Fruit fly (Drosophila melanogaster) whole organism, embryonic: ENCODE data around the gene und.

Experiments used
- Atf3 ChIP-seq: fragments of 200-800 bp; sonication (Bioruptor generic); optimal IDR thresholded peaks from 3 replicates; lab custom pipeline; 2016; ENCODE audit warnings: missing biosample characterization, missing genetic modification characterization
- Atf6 ChIP-seq: fragments of 200-800 bp; sonication (Bioruptor generic); IDR thresholded peaks from 2 replicates; pipeline ENCODE4 v1.3.6; 2022; ENCODE audit warnings: missing biosample characterization, missing genetic modification characterization
- B-H1 ChIP-seq: fragments of 200-800 bp; sonication (Bioruptor generic); IDR thresholded peaks from 3 replicates; pipeline ENCODE4 v1.3.6; 2022; ENCODE audit warnings: missing biosample characterization, missing genetic modification characterization
- Bdp1 ChIP-seq: fragments of 200-800 bp; sonication (Bioruptor generic); optimal IDR thresholded peaks from 3 replicates; lab custom pipeline; 2016; ENCODE audit warnings: missing biosample characterization, missing genetic modification characterization
- Bteb2 ChIP-seq: fragments of 200-800 bp; sonication (Bioruptor generic); optimal IDR thresholded peaks from 2 replicates; lab custom pipeline; 2016; ENCODE audit warnings: missing biosample characterization, missing genetic modification characterization
- CG12071 ChIP-seq: fragments of 200-800 bp; sonication (Bioruptor generic); optimal IDR thresholded peaks from 3 replicates; lab custom pipeline; 2018; ENCODE audit warnings: missing biosample characterization, mild to moderate bottlenecking, missing genetic modification characterization
- CG12391 ChIP-seq: fragments of 200-800 bp; sonication (Bioruptor generic); optimal IDR thresholded peaks from 3 replicates; lab custom pipeline; 2018; ENCODE audit warnings: missing biosample characterization, mild to moderate bottlenecking, missing genetic modification characterization, moderate library complexity
- CG13123 ChIP-seq: fragments of 200-800 bp; sonication (Bioruptor generic); optimal IDR thresholded peaks from 2 replicates; lab custom pipeline; 2016; ENCODE audit warnings: missing biosample characterization, missing genetic modification characterization
- CG17385 ChIP-seq: fragments of 200-800 bp; sonication (Bioruptor generic); optimal IDR thresholded peaks from 3 replicates; lab custom pipeline; 2018; ENCODE audit warnings: missing biosample characterization, mild to moderate bottlenecking, missing genetic modification characterization
- CG17829 ChIP-seq: fragments of 200-800 bp; optimal IDR thresholded peaks from 2 replicates; lab custom pipeline; 2019; ENCODE audit warnings: missing biosample characterization, mild to moderate bottlenecking, missing genetic modification characterization, moderate library complexity
- CG2202 ChIP-seq: fragments of 200-800 bp; sonication (Bioruptor generic); optimal IDR thresholded peaks from 2 replicates; lab custom pipeline; 2018; ENCODE audit warnings: missing biosample characterization, mild to moderate bottlenecking, missing genetic modification characterization
- CG2678 ChIP-seq: fragments of 200-800 bp; sonication (Bioruptor generic); optimal IDR thresholded peaks from 3 replicates; lab custom pipeline; 2019; ENCODE audit warnings: missing biosample characterization, mild to moderate bottlenecking, missing genetic modification characterization, moderate library complexity
- CG31224 ChIP-seq: fragments of 200-800 bp; sonication (Bioruptor generic); IDR thresholded peaks from 2 replicates; pipeline ENCODE4 v1.3.6; 2022; ENCODE audit warnings: missing biosample characterization, missing genetic modification characterization
- CG3726 ChIP-seq: fragments of 200-800 bp; sonication (Bioruptor generic); IDR thresholded peaks from 3 replicates; pipeline ENCODE4, ENCODE4 v1.3.6; 2022; ENCODE audit warnings: missing biosample characterization, missing genetic modification characterization
- CG4282 ChIP-seq: fragments of 200-800 bp; sonication (Bioruptor generic); optimal IDR thresholded peaks from 2 replicates; lab custom pipeline; 2016; ENCODE audit warnings: missing biosample characterization, missing genetic modification characterization
- CG8290 ChIP-seq, 3 experiments: fragments of 200-800 bp; sonication (Bioruptor generic); optimal IDR thresholded peaks; 2 replicates each; lab custom pipeline; 2016 to 2019; ENCODE audit warnings: missing biosample characterization in 3 of 3, missing genetic modification characterization in 3 of 3, mild to moderate bottlenecking in 2 of 3, moderate library complexity in 1 of 3
- CG8924 ChIP-seq: fragments of 200-800 bp; optimal IDR thresholded peaks from 3 replicates; lab custom pipeline; 2019; ENCODE audit warnings: missing biosample characterization, mild to moderate bottlenecking, missing genetic modification characterization, moderate library complexity
- Dek ChIP-seq: fragments of 200-800 bp; sonication (Bioruptor generic); optimal IDR thresholded peaks from 3 replicates; lab custom pipeline; 2019; ENCODE audit warnings: missing biosample characterization, mild to moderate bottlenecking, missing genetic modification characterization, moderate library complexity
- Dref ChIP-seq: fragments of 200-800 bp; sonication (Bioruptor generic); IDR thresholded peaks from 2 replicates; pipeline ENCODE4 v1.3.6; 2022; ENCODE audit warnings: missing biosample characterization, missing genetic modification characterization
- E2f2 ChIP-seq: fragments of 200-800 bp; sonication (Bioruptor generic); IDR thresholded peaks from 2 replicates; pipeline ENCODE4 v1.3.6; 2022; ENCODE audit warnings: missing biosample characterization, missing genetic modification characterization
- HLH4C ChIP-seq: fragments of 200-800 bp; sonication (Bioruptor generic); IDR thresholded peaks from 3 replicates; pipeline ENCODE4 v1.3.6; 2022; ENCODE audit warnings: missing biosample characterization, missing genetic modification characterization; ENCODE audit not compliant: partially characterized antibody
- Hsf ChIP-seq: fragments of 200-800 bp; sonication (Bioruptor generic); optimal IDR thresholded peaks from 3 replicates; lab custom pipeline; 2016; ENCODE audit warnings: missing biosample characterization, missing genetic modification characterization
- Lpt ChIP-seq: fragments of >200 bp; optimal IDR thresholded peaks from 2 replicates; lab custom pipeline; 2018; ENCODE audit warnings: missing biosample characterization, missing genetic modification characterization
- PHDP ChIP-seq: fragments of 200-800 bp; sonication (Bioruptor generic); optimal IDR thresholded peaks from 3 replicates; lab custom pipeline; 2018; ENCODE audit warnings: missing biosample characterization, mild to moderate bottlenecking, missing genetic modification characterization, moderate library complexity
- Rx ChIP-seq: fragments of 200-800 bp; sonication (Bioruptor generic); IDR thresholded peaks from 2 replicates; pipeline ENCODE4 v1.3.6; 2022; ENCODE audit warnings: missing biosample characterization, missing genetic modification characterization
- Six4 ChIP-seq: fragments of 200-800 bp; sonication (Bioruptor generic); optimal IDR thresholded peaks from 2 replicates; lab custom pipeline; 2016; ENCODE audit warnings: missing biosample characterization, missing genetic modification characterization
- Spps ChIP-seq: fragments of 200-800 bp; sonication (Bioruptor generic); optimal IDR thresholded peaks from 2 replicates; lab custom pipeline; 2018; ENCODE audit warnings: missing biosample characterization, mild to moderate bottlenecking, missing genetic modification characterization
- Taf1 ChIP-seq: fragments of 200-800 bp; sonication (Bioruptor generic); IDR thresholded peaks from 2 replicates; pipeline ENCODE4 v1.3.6; 2022; ENCODE audit warnings: missing biosample characterization, missing genetic modification characterization
- Usf ChIP-seq: fragments of 200-800 bp; sonication (Bioruptor generic); optimal IDR thresholded peaks from 2 replicates; lab custom pipeline; 2017; ENCODE audit warnings: missing genotype, missing biosample characterization, missing genetic modification characterization
- Vsx1 ChIP-seq: fragments of 200-800 bp; sonication (Bioruptor generic); optimal IDR thresholded peaks from 2 replicates; lab custom pipeline; 2017; ENCODE audit warnings: missing biosample characterization, mild to moderate bottlenecking, missing genetic modification characterization, missing genetic modification reagents
- en ChIP-seq: fragments of 200-800 bp; sonication (Bioruptor generic); optimal IDR thresholded peaks from 2 replicates; lab custom pipeline; 2016; ENCODE audit warnings: missing biosample characterization, missing genetic modification characterization
- fu2 ChIP-seq: fragments of 200-800 bp; sonication (Bioruptor generic); optimal IDR thresholded peaks from 2 replicates; lab custom pipeline; 2016; ENCODE audit warnings: missing biosample characterization, missing genetic modification characterization
- h ChIP-seq: fragments of >200 bp; optimal IDR thresholded peaks from 2 replicates; lab custom pipeline; 2017
- ham ChIP-seq: fragments of 200-800 bp; sonication (Bioruptor generic); IDR thresholded peaks from 2 replicates; pipeline ENCODE4 v1.3.6; 2022; ENCODE audit warnings: missing biosample characterization, missing genetic modification characterization
- klu ChIP-seq: fragments of 200-800 bp; sonication (Bioruptor generic); IDR thresholded peaks from 2 replicates; pipeline ENCODE4 v1.3.6; 2022; ENCODE audit warnings: missing biosample characterization, missing genetic modification characterization
- nerfin-2 ChIP-seq: fragments of 200-800 bp; sonication (Bioruptor generic); IDR thresholded peaks from 2 replicates; pipeline ENCODE4 v1.3.6; 2022; ENCODE audit warnings: missing biosample characterization, missing genetic modification characterization; ENCODE audit not compliant: partially characterized antibody
- nom ChIP-seq: fragments of 200-800 bp; sonication (Bioruptor generic); optimal IDR thresholded peaks from 2 replicates; lab custom pipeline; 2017; ENCODE audit warnings: missing biosample characterization, missing genetic modification characterization, mild to moderate bottlenecking, moderate library complexity, missing genetic modification reagents
- odd ChIP-seq: fragments of 200-800 bp; sonication (Bioruptor generic); optimal IDR thresholded peaks from 2 replicates; lab custom pipeline; 2017; ENCODE audit warnings: missing biosample characterization, mild to moderate bottlenecking, missing genetic modification characterization
- otp ChIP-seq: fragments of 200-800 bp; sonication (Bioruptor generic); IDR thresholded peaks from 3 replicates; pipeline ENCODE4, ENCODE4 v1.3.6; 2022; ENCODE audit warnings: missing biosample characterization, missing genetic modification characterization
- row ChIP-seq: fragments of 200-800 bp; sonication (Bioruptor generic); IDR thresholded peaks from 3 replicates; pipeline ENCODE4 v1.3.6; 2022; ENCODE audit warnings: missing biosample characterization, missing genetic modification characterization
- ttk ChIP-seq: fragments of 200-800 bp; sonication (Bioruptor generic); IDR thresholded peaks from 2 replicates; pipeline ENCODE4 v2.1.2; 2022; ENCODE audit warnings: missing biosample characterization, missing genetic modification characterization
- zf30C ChIP-seq: fragments of 200-800 bp; sonication (Bioruptor generic); optimal IDR thresholded peaks from 3 replicates; lab custom pipeline; 2018; ENCODE audit warnings: missing biosample characterization, mild to moderate bottlenecking, missing genetic modification characterization

und gene

DNA sequence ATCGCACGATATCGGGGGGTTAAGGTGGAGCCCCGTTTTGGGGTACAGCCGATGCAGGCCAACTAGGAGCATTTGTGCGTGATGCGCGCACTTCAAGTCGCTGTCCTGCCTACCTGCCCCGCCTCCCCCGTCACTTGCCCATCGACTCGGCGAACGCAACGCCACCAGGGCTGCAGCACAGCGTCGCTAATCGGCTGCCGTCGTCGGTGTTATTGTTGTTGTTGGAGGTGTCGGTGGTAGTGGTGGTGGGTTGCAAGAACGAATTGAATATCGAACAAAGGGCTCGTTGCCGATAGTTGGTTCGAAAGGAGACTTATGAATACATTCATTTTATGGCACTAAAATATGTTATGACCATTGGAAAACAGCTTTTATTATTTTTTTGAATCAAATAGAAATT is 4.3 kb upstream of the und start (continued):
- TF ChIP-seq Bteb2 (GFP tag; lab: Kevin White, UChicago) (no peak), Dref (GFP tag; lab: Robert Waterston, UW) (peak; percentile 52), ham (peak; percentile 9; the same call in 1 of the 2 replicates), CG12391 (tag; lab: Kevin White, UChicago) (peak; percentile 74), nom (GFP tag; lab: Kevin White, UChicago) (peak; percentile 64), Vsx1 (GFP tag; lab: Kevin White, UChicago) (no peak), row (GFP tag; lab: Robert Waterston, UW) (peak; percentile 96), en (GFP tag; lab: Kevin White, UChicago) (no peak), Dek (tag; lab: Kevin White, UChicago) (peak; percentile 54), CG31224 (GFP tag; lab: Robert Waterston, UW) (peak; percentile 51), zf30C (GFP tag; lab: Kevin White, UChicago) (peak; percentile 42), PHDP (tag; lab: Kevin White, UChicago) (peak; percentile 20), E2f2 (no peak; the same call in none of the 2 replicates), Lpt (GFP tag; lab: Kevin White, UChicago) (no peak), CG2202 (no peak), CG12071 (GFP tag; lab: Kevin White, UChicago) (peak; percentile 40), klu (GFP tag; lab: Robert Waterston, UW) (no peak; the same call in 1 of the 2 replicates), nerfin-2 (GFP tag; lab: Robert Waterston, UW) (peak; percentile 87), otp (GFP tag; lab: Robert Waterston, UW) (0 out of 3 replicates have a peak, but pooled peaks have one; percentile 51), Rx (GFP tag; lab: Robert Waterston, UW) (0 out of 2 replicates have a peak, but pooled peaks have one; percentile 8), CG4282 (peak; percentile 4), Six4 (no peak), fu2 (GFP tag; lab: Kevin White, UChicago) (peak; percentile 63), ttk (GFP tag; lab: Robert Waterston, UW) (peak; percentile 64), Bdp1 (GFP tag; lab: Kevin White, UChicago) (peak; percentile 54), CG3726 (GFP tag; lab: Robert Waterston, UW) (no peak), CG8290 (GFP tag; optimal IDR thresholded peaks at IDR 0.05; lab: Kevin White, UChicago) (no peak), CG8290 (tag; optimal IDR thresholded peaks at IDR 0.05; lab: Kevin White, UChicago) (peak in 1 of 2 experiments; percentile 90), CG13123 (GFP tag; lab: Kevin White, UChicago) (no peak), B-H1 (GFP tag; lab: Robert Waterston, UW) (peak; percentile 34; the same call in 2 of the 3 replicates), CG17385 (GFP tag; lab: Kevin White, UChicago) (peak; percentile 24), Usf (no peak), Spps (no peak), h (lab: Kevin White, UChicago) (no peak), CG2678 (tag; lab: Kevin White, UChicago) (peak; percentile 58), Taf1 (GFP tag; lab: Robert Waterston, UW) (no peak), Atf6 (GFP tag; lab: Robert Waterston, UW) (peak; percentile 56; the same call in 1 of the 2 replicates), odd (no peak), Hsf (GFP tag; lab: Kevin White, UChicago) (peak; percentile 40), Atf3 (peak; percentile 38), CG8924 (tag; lab: Kevin White, UChicago) (peak; percentile 61), HLH4C (GFP tag; lab: Robert Waterston, UW) (peak; percentile 81), CG17829 (peak; percentile 69)
